Worm (Caenorhabditis elegans) whole organism, L4/young adult: ENCODE results near the gene R13D11.3.

Experiments
- W03F9.2 ChIP-seq: fragments of 150-350 bp; optimal IDR thresholded peaks from 2 replicates; lab custom pipeline; 2014; ENCODE audit warnings: missing biosample characterization, missing genetic modification characterization
- dao-5 ChIP-seq: sonication (generic microtip); optimal IDR thresholded peaks from 2 replicates; lab custom pipeline; 2016; ENCODE audit warnings: missing genotype, missing genetic modification characterization, moderate library complexity, missing compliant biosample characterization
- him-1 ChIP-seq: sonication (generic microtip); optimal IDR thresholded peaks from 2 replicates; lab custom pipeline; 2016; ENCODE audit warnings: missing genotype, missing genetic modification reagents, missing genetic modification characterization, missing compliant biosample characterization

DNA sequence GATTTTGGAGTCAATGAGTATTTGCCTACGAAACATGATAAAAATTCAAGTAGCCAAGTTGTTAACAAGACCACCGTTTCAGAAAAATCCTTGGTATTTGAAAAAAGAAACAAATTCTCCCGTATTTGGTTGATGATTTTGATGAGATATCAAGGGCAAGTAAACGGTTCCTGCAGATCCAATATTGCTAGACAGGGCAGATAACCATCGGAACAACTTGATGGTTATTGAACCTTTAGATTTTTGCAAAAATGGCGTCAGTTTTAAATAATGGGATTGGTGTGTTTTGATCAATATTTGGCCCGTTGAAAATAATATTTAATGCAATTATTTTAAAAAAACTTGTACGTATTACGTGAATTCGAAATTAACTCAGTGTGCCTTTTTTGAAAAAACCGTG lies 14.5 kb upstream of the R13D11.3 start:
- TF ChIP-seq him-1 (tag; lab: Kevin White, UChicago) (no peak), W03F9.2 (no peak), dao-5 (no peak)
